Fruit fly (Drosophila melanogaster): ENCODE measurements around the gene CG9706.

- TF ChIP-seq h (optimal IDR thresholded peaks at IDR 0.05) (no peak), insv (optimal IDR thresholded peaks at IDR 0.05) (no peak), psq (optimal IDR thresholded peaks at IDR 0.05) (no peak), ttk (optimal IDR thresholded peaks at IDR 0.05) (no peak)
These were observed 22.5 kb upstream of the CG9706 start for dm6 chr3L:16760274-16760673.

All from Kc167 (cell line).